Fruit fly (Drosophila melanogaster) whole organism, embryonic: Measurements from ENCODE around the gene solo.
A peak's percentile ranks its signal among the peaks of the same experiment; 100 is the strongest.

Experiments
- Adf1 ChIP-seq: fragments of 200-800 bp; sonication (Bioruptor generic); IDR thresholded peaks from 2 replicates; pipeline ENCODE4 v1.3.6; 2022; ENCODE audit warnings: missing biosample characterization, missing genetic modification characterization
- BEAF-32 ChIP-seq: fragments of 200-800 bp; sonication (Bioruptor generic); optimal IDR thresholded peaks from 3 replicates; lab custom pipeline; 2017; ENCODE audit warnings: missing biosample characterization, missing genetic modification characterization, mild to moderate bottlenecking, moderate library complexity, missing genetic modification reagents
- Bdp1 ChIP-seq: fragments of 200-800 bp; sonication (Bioruptor generic); optimal IDR thresholded peaks from 3 replicates; lab custom pipeline; 2016; ENCODE audit warnings: missing biosample characterization, missing genetic modification characterization
- CG12155 ChIP-seq: fragments of 200-800 bp; sonication (Bioruptor generic); optimal IDR thresholded peaks from 3 replicates; lab custom pipeline; 2016; ENCODE audit warnings: missing biosample characterization, missing genetic modification characterization
- CG12299 ChIP-seq: fragments of 200-800 bp; sonication (Bioruptor generic); optimal IDR thresholded peaks from 2 replicates; lab custom pipeline; 2018; ENCODE audit warnings: missing biosample characterization, mild to moderate bottlenecking, missing genetic modification characterization
- CG14710 ChIP-seq: fragments of 200-800 bp; sonication (Bioruptor generic); optimal IDR thresholded peaks from 3 replicates; lab custom pipeline; 2019; ENCODE audit warnings: missing biosample characterization, mild to moderate bottlenecking, missing genetic modification characterization, moderate library complexity
- CG15011 ChIP-seq: fragments of 200-800 bp; sonication (Bioruptor generic); optimal IDR thresholded peaks from 3 replicates; lab custom pipeline; 2018; ENCODE audit warnings: missing biosample characterization, mild to moderate bottlenecking, missing genetic modification characterization
- CG15269 ChIP-seq: fragments of 200-800 bp; sonication (Bioruptor generic); optimal IDR thresholded peaks from 2 replicates; lab custom pipeline; 2018; ENCODE audit warnings: missing biosample characterization, mild to moderate bottlenecking, missing genetic modification characterization, moderate library complexity
- CG17568 ChIP-seq: fragments of 200-800 bp; sonication (Bioruptor generic); optimal IDR thresholded peaks from 2 replicates; lab custom pipeline; 2018; ENCODE audit warnings: missing biosample characterization, mild to moderate bottlenecking, missing genetic modification characterization, moderate library complexity
- CG18619 ChIP-seq: fragments of 200-800 bp; sonication (Bioruptor generic); optimal IDR thresholded peaks from 3 replicates; lab custom pipeline; 2017; ENCODE audit warnings: missing biosample characterization, mild to moderate bottlenecking, missing genetic modification characterization
- CG30431 ChIP-seq: fragments of 200-800 bp; sonication (Bioruptor generic); optimal IDR thresholded peaks from 2 replicates; lab custom pipeline; 2017; ENCODE audit warnings: missing biosample characterization, missing genetic modification characterization
- CG4282 ChIP-seq: fragments of 200-800 bp; sonication (Bioruptor generic); optimal IDR thresholded peaks from 2 replicates; lab custom pipeline; 2016; ENCODE audit warnings: missing biosample characterization, missing genetic modification characterization
- CG4328 ChIP-seq: fragments of 200-800 bp; sonication (Bioruptor generic); optimal IDR thresholded peaks from 3 replicates; lab custom pipeline; 2017; ENCODE audit warnings: missing biosample characterization, missing genetic modification reagents, missing genetic modification characterization
- CG4617 ChIP-seq: fragments of 200-800 bp; sonication (Bioruptor generic); optimal IDR thresholded peaks from 3 replicates; lab custom pipeline; 2016; ENCODE audit warnings: missing biosample characterization, missing genetic modification characterization, borderline replicate concordance
- CG6272 ChIP-seq: fragments of 200-800 bp; sonication (Bioruptor generic); IDR thresholded peaks from 2 replicates; pipeline ENCODE4 v1.3.6; 2022; ENCODE audit warnings: missing biosample characterization, missing genetic modification characterization
- CG7987 ChIP-seq: fragments of 200-800 bp; sonication (Bioruptor generic); optimal IDR thresholded peaks from 2 replicates; lab custom pipeline; 2018; ENCODE audit warnings: missing biosample characterization, mild to moderate bottlenecking, missing genetic modification characterization, moderate library complexity
- CG9817 ChIP-seq: fragments of 200-800 bp; sonication (Bioruptor generic); optimal IDR thresholded peaks from 2 replicates; lab custom pipeline; 2018; ENCODE audit warnings: missing biosample characterization, mild to moderate bottlenecking, missing genetic modification characterization, moderate library complexity
- Chrac-16 ChIP-seq: fragments of 200-800 bp; sonication (Bioruptor generic); optimal IDR thresholded peaks from 3 replicates; lab custom pipeline; 2016; ENCODE audit warnings: missing biosample characterization, missing genetic modification characterization
- Dad ChIP-seq: fragments of 200-800 bp; sonication (Bioruptor generic); optimal IDR thresholded peaks from 3 replicates; lab custom pipeline; 2016; ENCODE audit warnings: missing biosample characterization, missing genetic modification characterization
- Dbx ChIP-seq: fragments of 200-800 bp; sonication (Bioruptor generic); IDR thresholded peaks from 3 replicates; pipeline ENCODE4 v1.3.6; 2022; ENCODE audit warnings: missing biosample characterization, missing genetic modification characterization
- Dip3 ChIP-seq: fragments of 200-800 bp; sonication (Bioruptor generic); optimal IDR thresholded peaks from 3 replicates; lab custom pipeline; 2016; ENCODE audit warnings: missing biosample characterization, missing genetic modification characterization
- Dll ChIP-seq: fragments of 200-800 bp; sonication (Bioruptor generic); IDR thresholded peaks from 4 replicates; pipeline ENCODE4 v1.3.6; 2022; ENCODE audit warnings: missing biosample characterization, missing genetic modification characterization; ENCODE audit not compliant: partially characterized antibody
- ERR ChIP-seq: fragments of 200-800 bp; sonication (Bioruptor generic); optimal IDR thresholded peaks from 2 replicates; lab custom pipeline; 2016; ENCODE audit warnings: missing biosample characterization, missing genetic modification characterization
- Ets65A ChIP-seq: fragments of 200-800 bp; sonication (Bioruptor generic); peaks from one replicate; lab custom pipeline; 2016; ENCODE audit warnings: missing biosample characterization, missing genetic modification characterization
- Ets97D ChIP-seq: fragments of 200-800 bp; sonication (Bioruptor generic); optimal IDR thresholded peaks from 3 replicates; lab custom pipeline; 2016; ENCODE audit warnings: missing biosample characterization, missing genetic modification characterization
- Fer3 ChIP-seq: fragments of 200-800 bp; sonication (Bioruptor generic); optimal IDR thresholded peaks from 2 replicates; lab custom pipeline; 2018; ENCODE audit warnings: missing biosample characterization, mild to moderate bottlenecking, missing genetic modification characterization, moderate library complexity
- Hand ChIP-seq: fragments of 200-800 bp; sonication (Bioruptor generic); optimal IDR thresholded peaks from 2 replicates; lab custom pipeline; 2017; ENCODE audit warnings: mild to moderate bottlenecking, missing biosample characterization, missing genetic modification reagents, missing genetic modification characterization
- Myb ChIP-seq: fragments of 200-800 bp; sonication (Bioruptor generic); optimal IDR thresholded peaks from 2 replicates; lab custom pipeline; 2016; ENCODE audit warnings: missing biosample characterization, missing genetic modification characterization
- Ptx1 ChIP-seq: fragments of 200-800 bp; sonication (Bioruptor generic); IDR thresholded peaks from 2 replicates; pipeline ENCODE4 v1.3.6; 2022; ENCODE audit warnings: missing biosample characterization, missing genetic modification characterization
- ase ChIP-seq: fragments of 200-800 bp; sonication (Bioruptor generic); IDR thresholded peaks from 3 replicates; pipeline ENCODE4 v1.3.6; 2022; ENCODE audit warnings: missing biosample characterization, missing genetic modification characterization
- ato ChIP-seq: fragments of 200-800 bp; sonication (Bioruptor generic); IDR thresholded peaks from 2 replicates; pipeline ENCODE4 v1.3.6; 2022; ENCODE audit warnings: missing biosample characterization, missing genetic modification characterization; ENCODE audit not compliant: partially characterized antibody
- az2 ChIP-seq: fragments of 200-800 bp; sonication (Bioruptor generic); optimal IDR thresholded peaks from 3 replicates; lab custom pipeline; 2016; ENCODE audit warnings: missing biosample characterization, missing genetic modification characterization
- bab2 ChIP-seq: fragments of 200-800 bp; sonication (Bioruptor generic); optimal IDR thresholded peaks from 2 replicates; lab custom pipeline; 2016; ENCODE audit warnings: missing biosample characterization, missing genetic modification characterization
- bcd ChIP-seq: fragments of 200-800 bp; sonication (Bioruptor generic); optimal IDR thresholded peaks from 2 replicates; lab custom pipeline; 2017; ENCODE audit warnings: missing biosample characterization, mild to moderate bottlenecking, missing genetic modification characterization
- bigmax ChIP-seq: fragments of 200-800 bp; sonication (Bioruptor generic); optimal IDR thresholded peaks from 2 replicates; lab custom pipeline; 2018; ENCODE audit warnings: missing biosample characterization, mild to moderate bottlenecking, missing genetic modification characterization
- cas ChIP-seq: fragments of 200-800 bp; sonication (Bioruptor generic); IDR thresholded peaks from 2 replicates; pipeline ENCODE4 v1.3.6; 2022; ENCODE audit warnings: missing biosample characterization, missing genetic modification characterization
- caup ChIP-seq: fragments of 200-800 bp; sonication (Bioruptor generic); optimal IDR thresholded peaks from 3 replicates; lab custom pipeline; 2017; ENCODE audit warnings: missing biosample characterization, mild to moderate bottlenecking, missing genetic modification characterization, moderate library complexity; ENCODE audit not compliant: severe bottlenecking
- chinmo ChIP-seq: fragments of 200-800 bp; sonication (Bioruptor generic); IDR thresholded peaks from 4 replicates; pipeline ENCODE4 v1.3.6; 2022; ENCODE audit warnings: missing biosample characterization, missing genetic modification characterization; ENCODE audit not compliant: partially characterized antibody
- disco-r ChIP-seq: fragments of 200-800 bp; sonication (Bioruptor generic); optimal IDR thresholded peaks from 2 replicates; lab custom pipeline; 2016; ENCODE audit warnings: missing biosample characterization, missing genetic modification characterization
- dmrt99B ChIP-seq: fragments of 200-800 bp; sonication (Bioruptor generic); optimal IDR thresholded peaks from 2 replicates; lab custom pipeline; 2018; ENCODE audit warnings: missing biosample characterization, mild to moderate bottlenecking, missing genetic modification characterization, moderate library complexity
- gsb-n ChIP-seq: fragments of 200-800 bp; sonication (Bioruptor generic); optimal IDR thresholded peaks from 3 replicates; lab custom pipeline; 2018; ENCODE audit warnings: missing biosample characterization, mild to moderate bottlenecking, missing genetic modification characterization
- inv ChIP-seq: fragments of 200-800 bp; sonication (Bioruptor generic); IDR thresholded peaks from 2 replicates; pipeline ENCODE4 v1.3.6; 2022; ENCODE audit warnings: missing biosample characterization, missing genetic modification characterization; ENCODE audit not compliant: partially characterized antibody
- maf-S ChIP-seq: fragments of 200-800 bp; sonication (Bioruptor generic); optimal IDR thresholded peaks from 2 replicates; lab custom pipeline; 2016; ENCODE audit warnings: missing biosample characterization, missing genetic modification characterization
- row ChIP-seq: fragments of 200-800 bp; sonication (Bioruptor generic); IDR thresholded peaks from 3 replicates; pipeline ENCODE4 v1.3.6; 2022; ENCODE audit warnings: missing biosample characterization, missing genetic modification characterization
- slbo ChIP-seq: fragments of 200-800 bp; sonication (Bioruptor generic); IDR thresholded peaks from 2 replicates; pipeline ENCODE4 v1.3.6; 2022; ENCODE audit warnings: missing biosample characterization, missing genetic modification characterization
- sna ChIP-seq: fragments of 200-800 bp; sonication (Bioruptor generic); IDR thresholded peaks from 2 replicates; pipeline ENCODE4 v1.3.6; 2022; ENCODE audit warnings: missing biosample characterization, missing genetic modification characterization; ENCODE audit not compliant: partially characterized antibody
- so ChIP-seq: fragments of 200-800 bp; sonication (Bioruptor generic); IDR thresholded peaks from 3 replicates; pipeline ENCODE4 v1.3.6; 2022; ENCODE audit warnings: missing biosample characterization, missing genetic modification characterization
- trem ChIP-seq: fragments of 200-800 bp; optimal IDR thresholded peaks from 3 replicates; lab custom pipeline; 2019; ENCODE audit warnings: missing biosample characterization, mild to moderate bottlenecking, missing genetic modification characterization, moderate library complexity
- twi ChIP-seq: fragments of 200-800 bp; optimal IDR thresholded peaks from 2 replicates; lab custom pipeline; 2019; ENCODE audit warnings: missing biosample characterization, mild to moderate bottlenecking, missing genetic modification characterization, moderate library complexity
- unpg ChIP-seq: fragments of 200-800 bp; sonication (Bioruptor generic); optimal IDR thresholded peaks from 3 replicates; lab custom pipeline; 2018; ENCODE audit warnings: missing biosample characterization, mild to moderate bottlenecking, missing genetic modification characterization, moderate library complexity

Gene solo

dm6 chr2L:15039309-15039772, 22.1 kb upstream of the solo start (continued):
- TF ChIP-seq row, result peak; percentile 82
- peak; percentile 36 for TF ChIP-seq CG4617
- peak; percentile 73; the same call in 1 of the 4 replicates for TF ChIP-seq chinmo
- peak; percentile 87 for TF ChIP-seq ato (GFP tag; lab: Robert Waterston, UW)
- peak; percentile 52 for TF ChIP-seq Ptx1
- TF ChIP-seq sna (GFP tag; lab: Robert Waterston, UW), result peak; percentile 65
- no peak for TF ChIP-seq CG15269 (tag; lab: Kevin White, UChicago)
- TF ChIP-seq CG12299 (tag; lab: Kevin White, UChicago), result no peak
- TF ChIP-seq Ets97D (GFP tag; lab: Kevin White, UChicago), result peak; percentile 84
- peak; percentile 21 for TF ChIP-seq caup
- TF ChIP-seq CG4282, result peak; percentile 21
- TF ChIP-seq Chrac-16, result no peak
- TF ChIP-seq CG15011 (GFP tag; lab: Kevin White, UChicago), result no peak
- TF ChIP-seq ase (GFP tag; lab: Robert Waterston, UW), result no peak
- peak; percentile 31 for TF ChIP-seq CG18619
- TF ChIP-seq CG12155, result peak; percentile 26
- no peak for TF ChIP-seq CG4328
- no peak for TF ChIP-seq Bdp1 (GFP tag; lab: Kevin White, UChicago)
- peak; percentile 84 for TF ChIP-seq inv
- TF ChIP-seq gsb-n (tag; lab: Kevin White, UChicago), result no peak
- peak; percentile 2 for TF ChIP-seq bigmax
- TF ChIP-seq Dbx, result peak; percentile 58; the same call in 2 of the 3 replicates
- no peak for TF ChIP-seq unpg
- no peak for TF ChIP-seq cas (GFP tag; lab: Robert Waterston, UW)
- TF ChIP-seq CG9817 (tag; lab: Kevin White, UChicago), result peak; percentile 61
- TF ChIP-seq CG7987 (GFP tag; lab: Kevin White, UChicago), result peak; percentile 59
- TF ChIP-seq dmrt99B, result no peak
- peak; percentile 37 for TF ChIP-seq Dip3 (GFP tag; lab: Kevin White, UChicago)
- peak; percentile 19 for TF ChIP-seq Myb (GFP tag; lab: Kevin White, UChicago)
- TF ChIP-seq Dll (GFP tag; lab: Robert Waterston, UW), result peak; percentile 83
- no peak for TF ChIP-seq disco-r (GFP tag; lab: Kevin White, UChicago)
- no peak for TF ChIP-seq CG30431 (GFP tag; lab: Kevin White, UChicago)
- TF ChIP-seq az2 (GFP tag; lab: Kevin White, UChicago), result no peak
- TF ChIP-seq Hand (GFP tag; lab: Kevin White, UChicago), result no peak
- TF ChIP-seq Adf1 (GFP tag; lab: Robert Waterston, UW), result no peak; the same call in 1 of the 2 replicates
- peak; percentile 86 for TF ChIP-seq Ets65A (GFP tag; lab: Kevin White, UChicago)
- peak; percentile 24 for TF ChIP-seq bab2 (GFP tag; lab: Kevin White, UChicago)
- TF ChIP-seq ERR (GFP tag; lab: Kevin White, UChicago), result no peak
- TF ChIP-seq CG14710 (tag; lab: Kevin White, UChicago), result peak; percentile 25
- peak; percentile 3 for TF ChIP-seq Fer3 (tag; lab: Kevin White, UChicago)
- TF ChIP-seq slbo (GFP tag; lab: Robert Waterston, UW), result peak; percentile 79
- no peak for TF ChIP-seq twi (tag; lab: Kevin White, UChicago)
- peak; percentile 8 for TF ChIP-seq Dad
- TF ChIP-seq CG6272, result peak; percentile 55; the same call in 1 of the 2 replicates
- no peak for TF ChIP-seq CG17568 (GFP tag; lab: Kevin White, UChicago)
- peak; percentile 55 for TF ChIP-seq bcd (GFP tag; lab: Kevin White, UChicago)
- no peak for TF ChIP-seq maf-S (GFP tag; lab: Kevin White, UChicago)
- peak; percentile 87 for TF ChIP-seq BEAF-32 (GFP tag; lab: Kevin White, UChicago)
- TF ChIP-seq so (GFP tag; lab: Robert Waterston, UW), result no peak
- peak; percentile 58 for TF ChIP-seq trem (tag; lab: Kevin White, UChicago)
